Worm (Caenorhabditis elegans): ENCODE data around the gene F02E8.4.

- TF ChIP-seq ztf-3 (GFP tag; optimal IDR thresholded peaks at IDR 0.05) (no peak), dpl-1 (GFP tag; optimal IDR thresholded peaks at IDR 0.05) (no peak)
Observed at ce11 chrX:4440641-4441040, 13.3 kb upstream of the F02E8.4 start, which contains the start of gene F15A8.1.
